Worm (Caenorhabditis elegans) whole organism, L4 larva: ENCODE measurements around the gene dyf-17.

ENCODE experiments used
- F10B5.3 ChIP-seq: sonication (generic microtip); optimal IDR thresholded peaks from 2 replicates; lab custom pipeline; 2016; ENCODE audit warnings: mild to moderate bottlenecking, missing genetic modification characterization, missing compliant biosample characterization
- Y105C5A.15 ChIP-seq: fragments of 200-800 bp; sonication (Bioruptor generic); IDR thresholded peaks from 2 replicates; pipeline ENCODE4 v1.3.6; 2022; ENCODE audit warnings: missing genetic modification characterization, missing compliant biosample characterization
- Y48G9A.11 ChIP-seq: fragments of 200-800 bp; sonication (Bioruptor generic); IDR thresholded peaks from 2 replicates; pipeline ENCODE4 v1.3.6; 2022; ENCODE audit warnings: missing genetic modification reagents, missing genetic modification characterization, missing compliant biosample characterization
- Y5F2A.4 ChIP-seq: fragments of 200-800 bp; sonication (Bioruptor generic); optimal IDR thresholded peaks from 2 replicates; lab custom pipeline; 2018; ENCODE audit warnings: mild to moderate bottlenecking, missing genetic modification characterization, missing compliant biosample characterization
- aha-1 ChIP-seq: fragments of 150-350 bp; peaks from one replicate; lab custom pipeline; 2014; ENCODE audit warnings: missing biosample characterization, missing genetic modification characterization
- arid-1 ChIP-seq: fragments of 200-800 bp; sonication (Bioruptor generic); conservative IDR thresholded peaks from 2 replicates; pipeline ENCODE4 v1.3.6; 2022; ENCODE audit warnings: missing genetic modification reagents, missing genetic modification characterization, missing compliant biosample characterization
- ceh-32 ChIP-seq: sonication (generic microtip); optimal IDR thresholded peaks from 2 replicates; lab custom pipeline; 2016; ENCODE audit warnings: mild to moderate bottlenecking, missing genetic modification characterization, missing compliant biosample characterization; ENCODE audit not compliant: poor library complexity
- cey-2 ChIP-seq: sonication (generic microtip); optimal IDR thresholded peaks from 3 replicates; lab custom pipeline; 2017; ENCODE audit warnings: missing genetic modification characterization, mild to moderate bottlenecking, missing compliant biosample characterization, antibody characterized with exemption, borderline replicate concordance; ENCODE audit not compliant: insufficient read depth
- dmd-9 ChIP-seq: fragments of 200-800 bp; sonication (Bioruptor generic); IDR thresholded peaks from 2 replicates; pipeline ENCODE4 v1.3.6; 2022; ENCODE audit warnings: missing genetic modification reagents, missing genetic modification characterization, missing compliant biosample characterization
- egl-27 ChIP-seq: sonication (generic microtip); optimal IDR thresholded peaks from 3 replicates; lab custom pipeline; 2017; ENCODE audit warnings: missing biosample characterization, missing genetic modification reagents, missing genetic modification characterization
- fkh-10 ChIP-seq: fragments of 150-350 bp; optimal IDR thresholded peaks from 2 replicates; lab custom pipeline; 2014; ENCODE audit warnings: missing biosample characterization, missing genetic modification reagents, missing genetic modification characterization
- gei-8 ChIP-seq: fragments of 200-800 bp; sonication (Bioruptor generic); optimal IDR thresholded peaks from 2 replicates; lab custom pipeline; 2018; ENCODE audit warnings: mild to moderate bottlenecking, missing genetic modification characterization, missing compliant biosample characterization
- hlh-30 ChIP-seq: sonication (generic microtip); optimal IDR thresholded peaks from 2 replicates; lab custom pipeline; 2017; ENCODE audit warnings: antibody characterized with exemption, mild to moderate bottlenecking, missing genetic modification characterization, missing compliant biosample characterization; ENCODE audit not compliant: insufficient read depth
- hmg-1.1 ChIP-seq: fragments of 200-800 bp; sonication (Bioruptor generic); IDR thresholded peaks from 2 replicates; pipeline ENCODE4 v1.3.6; 2022; ENCODE audit warnings: missing genetic modification reagents, missing genetic modification characterization, missing compliant biosample characterization
- lim-7 ChIP-seq: fragments of 200-800 bp; sonication (Bioruptor generic); IDR thresholded peaks from 2 replicates; pipeline ENCODE4 v1.3.6; 2022; ENCODE audit warnings: missing genetic modification characterization, missing compliant biosample characterization
- lin-1 ChIP-seq: fragments of 200-800 bp; sonication (Bioruptor generic); IDR thresholded peaks from 2 replicates; pipeline ENCODE4 v1.3.6; 2022; ENCODE audit warnings: missing genetic modification reagents, missing genetic modification characterization, missing compliant biosample characterization
- lin-29 ChIP-seq: fragments of 200-800 bp; sonication (Bioruptor generic); IDR thresholded peaks from 2 replicates; pipeline ENCODE4 v1.3.6; 2022; ENCODE audit warnings: missing genetic modification reagents, missing genetic modification characterization, missing compliant biosample characterization
- lin-38 ChIP-seq: fragments of 200-800 bp; sonication (Bioruptor generic); IDR thresholded peaks from 2 replicates; pipeline ENCODE4 v1.3.6; 2022; ENCODE audit warnings: missing genetic modification reagents, missing genetic modification characterization, missing compliant biosample characterization
- lir-3 ChIP-seq: sonication (generic microtip); optimal IDR thresholded peaks from 2 replicates; lab custom pipeline; 2016; ENCODE audit warnings: mild to moderate bottlenecking, missing genetic modification characterization, missing compliant biosample characterization
- madf-9 ChIP-seq: fragments of 200-800 bp; sonication (Bioruptor generic); conservative IDR thresholded peaks from 2 replicates; pipeline ENCODE4 v1.3.6; 2022; ENCODE audit warnings: missing genetic modification reagents, missing genetic modification characterization, missing compliant biosample characterization
- mep-1 ChIP-seq: fragments of 150-350 bp; sonication (generic microtip); optimal IDR thresholded peaks from 3 replicates; lab custom pipeline; 2014; ENCODE audit warnings: missing biosample characterization, missing genetic modification characterization
- mes-2 ChIP-seq: sonication (generic microtip); optimal IDR thresholded peaks from 2 replicates; lab custom pipeline; 2016; ENCODE audit warnings: missing genotype, mild to moderate bottlenecking, missing genetic modification characterization, missing compliant biosample characterization; ENCODE audit not compliant: poor library complexity, severe bottlenecking
- mxl-3 ChIP-seq: fragments of 200-800 bp; sonication (Bioruptor generic); optimal IDR thresholded peaks from 2 replicates; lab custom pipeline; 2018; ENCODE audit warnings: mild to moderate bottlenecking, missing genetic modification characterization, missing compliant biosample characterization
- nhr-41 ChIP-seq: fragments of 200-800 bp; sonication (Bioruptor generic); IDR thresholded peaks from 2 replicates; pipeline ENCODE4 v1.3.6; 2022; ENCODE audit warnings: missing genetic modification reagents, missing genetic modification characterization, missing compliant biosample characterization
- nhr-48 ChIP-seq: sonication (generic microtip); optimal IDR thresholded peaks from 2 replicates; lab custom pipeline; 2016; ENCODE audit warnings: mild to moderate bottlenecking, missing genetic modification characterization, missing compliant biosample characterization
- pha-4 ChIP-seq, 2 experiments: fragments of 150-350 bp in 1 of 2; fragments of 200-800 bp in 1 of 2; sonication (Bioruptor generic) in 1 of 2; IDR thresholded peaks in 1 of 2; optimal IDR thresholded peaks in 1 of 2; 2 replicates each; pipeline versions ENCODE4 v1.3.6 to Lab custom; 2014 to 2022; ENCODE audit warnings: missing genetic modification characterization in 2 of 2, missing genetic modification reagents in 2 of 2, missing biosample characterization in 1 of 2, missing compliant biosample characterization in 1 of 2
- pqm-1 ChIP-seq: sonication (generic microtip); optimal IDR thresholded peaks from 2 replicates; lab custom pipeline; 2017; ENCODE audit warnings: missing biosample characterization, missing genetic modification characterization
- rbr-2 ChIP-seq: sonication (generic microtip); optimal IDR thresholded peaks from 2 replicates; lab custom pipeline; 2016; ENCODE audit warnings: missing genotype, missing genetic modification characterization, missing compliant biosample characterization
- set-16 ChIP-seq: fragments of 200-800 bp; sonication (Bioruptor generic); IDR thresholded peaks from 2 replicates; pipeline ENCODE4 v1.3.6; 2022; ENCODE audit warnings: missing genetic modification reagents, missing genetic modification characterization, missing compliant biosample characterization
- skn-1 ChIP-seq: fragments of 150-350 bp; optimal IDR thresholded peaks from 2 replicates; lab custom pipeline; 2014; ENCODE audit warnings: missing biosample characterization, missing genetic modification characterization
- spr-3 ChIP-seq: fragments of 200-800 bp; sonication (Bioruptor generic); optimal IDR thresholded peaks from 2 replicates; lab custom pipeline; 2018; ENCODE audit warnings: mild to moderate bottlenecking, missing genetic modification characterization, missing compliant biosample characterization
- vab-7 ChIP-seq: fragments of 200-800 bp; sonication (Bioruptor generic); IDR thresholded peaks from 2 replicates; pipeline ENCODE4 v1.3.6; 2022; ENCODE audit warnings: missing genetic modification reagents, missing genetic modification characterization, missing compliant biosample characterization
- zag-1 ChIP-seq: fragments of 150-350 bp; optimal IDR thresholded peaks from 2 replicates; lab custom pipeline; 2014; ENCODE audit warnings: missing biosample characterization, missing genetic modification characterization
- zfp-2 ChIP-seq: sonication (generic microtip); optimal IDR thresholded peaks from 2 replicates; lab custom pipeline; 2016; ENCODE audit warnings: mild to moderate bottlenecking, missing genetic modification characterization, missing compliant biosample characterization
- zfp-3 ChIP-seq: fragments of 200-800 bp; sonication (Bioruptor generic); conservative IDR thresholded peaks from 2 replicates; pipeline ENCODE4 v1.3.6; 2022; ENCODE audit warnings: missing genetic modification reagents, missing genetic modification characterization, missing compliant biosample characterization
- zip-11 ChIP-seq: fragments of 200-800 bp; sonication (Bioruptor generic); IDR thresholded peaks from 2 replicates; pipeline ENCODE4 v1.3.6; 2022; ENCODE audit warnings: missing genetic modification characterization, missing compliant biosample characterization

The dyf-17 gene

DNA sequence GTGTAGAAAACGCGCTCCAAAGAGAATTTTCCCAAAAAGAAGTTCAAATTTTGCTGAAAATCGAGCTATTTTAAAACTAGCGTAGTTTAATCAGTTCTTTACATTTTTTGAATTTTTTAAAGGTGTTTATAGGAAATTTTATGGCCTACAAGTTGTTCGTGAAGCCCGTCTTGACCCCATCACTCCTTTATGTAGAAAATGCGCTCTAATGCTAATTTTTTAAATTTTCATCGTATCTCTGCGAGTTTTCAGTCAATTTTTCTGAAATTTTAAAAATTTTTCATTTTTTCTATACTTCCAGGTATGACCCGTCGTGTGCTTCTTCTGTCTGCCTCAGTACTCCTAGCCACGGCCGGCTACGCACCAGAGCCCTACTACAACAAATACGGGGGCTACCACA is 8.9 kb downstream of the dyf-17 start, which contains the start of gene Y39B6A.9:
Gene Y39B6A.9 (plus strand): TSS at position 301 of the 400 bp plus-strand sequence.
- no peak for TF ChIP-seq lin-1 (GFP tag; lab: Robert Waterston, UW)
- peak; percentile 28 for TF ChIP-seq aha-1

DNA sequence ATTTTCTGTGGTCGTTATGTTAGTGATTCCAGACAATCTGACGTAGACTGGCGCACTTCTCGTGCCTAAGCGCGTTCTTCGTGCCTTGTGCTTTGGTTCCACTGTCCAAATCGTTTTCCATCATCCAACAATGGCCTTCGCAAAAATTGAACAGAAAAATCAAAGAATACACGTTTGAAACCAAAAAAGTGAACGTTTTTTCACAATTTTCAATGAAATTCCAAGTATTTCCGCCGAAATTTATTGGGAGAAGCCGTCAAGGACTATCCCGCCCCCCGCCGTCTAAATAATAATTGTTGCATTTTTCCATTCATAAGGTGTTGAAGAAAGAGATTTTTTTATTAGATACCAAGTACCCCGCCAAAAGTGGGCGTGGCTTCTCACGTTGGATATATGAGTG is 13.2 kb downstream of the dyf-17 start, which contains the start of gene cpg-23:
Gene cpg-23 (plus strand): TSS at position 301 of the 400 bp plus-strand sequence.
- TF ChIP-seq hlh-30 (no peak), fkh-10 (no peak), zip-11 (GFP tag; lab: Robert Waterston, UW) (no peak), lim-7 (GFP tag; lab: Robert Waterston, UW) (no peak), gei-8 (GFP tag; lab: Kevin White, UChicago) (no peak), lin-29 (no peak), cey-2 (no peak), ceh-32 (no peak), zfp-2 (no peak), Y5F2A.4 (no peak), mes-2 (tag; lab: Kevin White, UChicago) (no peak), lin-38 (GFP tag; lab: Robert Waterston, UW) (no peak), spr-3 (GFP tag; lab: Kevin White, UChicago) (no peak), zag-1 (tag; lab: Kevin White, UChicago) (no peak)

DNA sequence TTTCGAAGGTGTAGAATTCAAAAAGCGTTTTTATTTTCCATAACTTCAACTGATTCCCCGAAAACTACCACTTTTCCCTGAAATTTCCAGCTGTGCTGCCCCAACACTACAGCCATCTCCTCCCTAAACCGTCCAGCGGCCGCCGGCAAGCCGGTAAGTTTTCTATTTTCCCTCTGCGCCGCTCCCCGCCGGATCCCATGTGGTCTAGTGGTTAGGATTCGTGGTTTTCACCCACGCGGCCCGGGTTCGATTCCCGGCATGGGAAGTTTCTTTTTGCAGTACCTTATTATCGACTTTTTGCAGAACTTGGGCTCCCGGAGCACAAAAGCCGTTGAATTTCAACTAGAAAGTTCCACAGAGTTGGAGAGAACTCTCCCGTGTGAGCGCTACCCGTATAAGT is 15.3 kb downstream of the dyf-17 start:
- TF ChIP-seq hmg-1.1 (peak; percentile 60), zfp-3 (GFP tag; lab: Robert Waterston, UW) (no peak), vab-7 (GFP tag; lab: Robert Waterston, UW) (peak; percentile 62), set-16 (GFP tag; lab: Robert Waterston, UW) (peak; percentile 62), madf-9 (GFP tag; lab: Robert Waterston, UW) (peak; percentile 48; the same call in 1 of the 2 replicates), pqm-1 (tag; lab: Kevin White, UChicago) (no peak), zfp-2 (peak; percentile 0), rbr-2 (tag; lab: Kevin White, UChicago) (peak; percentile 23), nhr-48 (peak; percentile 8), pha-4 (GFP tag; IDR thresholded peaks at IDR 0.05; lab: Robert Waterston, UW) (peak; percentile 62; the same call in 1 of the 2 replicates), pha-4 (tag; optimal IDR thresholded peaks at IDR 0.05; lab: Kevin White, UChicago) (no peak), arid-1 (GFP tag; lab: Robert Waterston, UW) (peak; percentile 70), lin-38 (GFP tag; lab: Robert Waterston, UW) (peak; percentile 55), dmd-9 (GFP tag; lab: Robert Waterston, UW) (peak; percentile 52; the same call in 1 of the 2 replicates), Y48G9A.11 (GFP tag; lab: Robert Waterston, UW) (peak; percentile 62), mxl-3 (GFP tag; lab: Kevin White, UChicago) (no peak), hlh-30 (no peak), lir-3 (no peak), Y105C5A.15 (no peak)
- TF ChIP-seq, all 104 proteins: peak for 12

DNA sequence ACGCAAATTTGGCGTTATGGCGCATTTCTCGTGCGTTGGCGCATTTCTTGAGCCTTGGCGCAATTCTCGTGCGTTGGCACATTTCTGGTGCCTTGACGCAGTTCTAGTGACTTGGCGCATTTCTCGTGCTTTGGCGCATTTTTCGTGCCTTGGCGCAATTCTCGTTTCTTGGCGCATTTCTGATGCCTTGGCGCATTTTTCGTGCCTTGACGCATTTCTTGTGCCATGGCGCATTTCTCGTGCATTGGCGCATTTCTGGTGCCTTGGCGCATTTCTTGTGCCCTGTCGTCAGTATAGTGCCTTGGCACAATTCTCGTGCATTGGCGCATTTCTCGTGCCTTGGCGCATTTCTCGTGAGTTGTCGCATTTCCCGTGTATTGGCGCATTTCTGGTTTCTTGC is 21.0 kb downstream of the dyf-17 start:
- TF ChIP-seq hmg-1.1 (no peak), zfp-3 (GFP tag; lab: Robert Waterston, UW) (no peak), egl-27 (no peak), ceh-32 (no peak), skn-1 (tag; lab: Kevin White, UChicago) (no peak)

DNA sequence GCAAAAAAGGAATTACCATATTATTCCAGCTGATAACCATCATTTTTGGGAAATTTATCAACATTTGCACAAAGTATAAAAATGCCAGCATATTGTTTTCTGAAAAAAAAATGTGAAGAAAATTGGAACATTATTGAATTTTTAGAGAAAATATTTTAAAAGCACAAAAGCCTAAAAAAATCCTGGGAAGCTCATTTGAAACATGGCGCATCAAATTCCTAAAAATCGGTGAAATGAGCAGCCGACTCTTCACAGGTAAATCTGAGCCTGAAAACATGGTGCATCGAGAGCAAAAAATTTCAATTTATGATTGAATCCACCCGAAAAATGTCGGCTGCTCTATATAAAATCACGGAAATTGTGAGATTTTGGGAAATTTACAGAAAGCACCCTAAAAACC is 21.7 kb downstream of the dyf-17 start, which contains the start of gene Y39B6A.7:
Gene Y39B6A.7 (minus strand): TSS at position 101 of the 400 bp plus-strand sequence.
- TF ChIP-seq mep-1 (tag; lab: Kevin White, UChicago) (no peak), skn-1 (tag; lab: Kevin White, UChicago) (no peak), nhr-41 (GFP tag; lab: Robert Waterston, UW) (no peak), F10B5.3 (tag; lab: Kevin White, UChicago) (no peak)
